Fruit fly (Drosophila melanogaster): ENCODE results near the gene CG6696.
A peak's percentile ranks its signal among the peaks of the same experiment; 100 is the strongest.

CG6696 gene

DNA sequence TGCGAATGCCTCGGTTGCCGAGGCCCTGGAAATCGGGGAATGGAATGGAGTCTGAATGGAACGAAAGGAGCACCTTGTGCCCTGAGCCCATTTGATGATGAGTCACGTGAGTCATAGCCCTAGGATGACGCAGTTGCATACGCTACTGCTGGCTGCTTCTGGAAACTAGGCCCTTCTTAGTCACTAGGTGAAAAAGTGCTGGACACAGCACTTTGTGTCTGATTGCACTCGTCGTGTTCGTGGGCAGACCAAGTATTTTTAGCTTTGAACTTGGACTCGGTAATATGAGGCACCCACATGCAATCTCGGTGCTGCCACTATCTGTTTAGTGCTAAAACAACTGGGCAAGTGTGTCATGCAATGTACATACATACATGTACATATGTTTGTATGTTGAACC, 40.3 kb upstream of the CG6696 start:
- TF ChIP-seq CG10565 (GFP tag; optimal IDR thresholded peaks at IDR 0.05) (no peak), Ets65A (GFP tag) (peak; percentile 54)

DNA sequence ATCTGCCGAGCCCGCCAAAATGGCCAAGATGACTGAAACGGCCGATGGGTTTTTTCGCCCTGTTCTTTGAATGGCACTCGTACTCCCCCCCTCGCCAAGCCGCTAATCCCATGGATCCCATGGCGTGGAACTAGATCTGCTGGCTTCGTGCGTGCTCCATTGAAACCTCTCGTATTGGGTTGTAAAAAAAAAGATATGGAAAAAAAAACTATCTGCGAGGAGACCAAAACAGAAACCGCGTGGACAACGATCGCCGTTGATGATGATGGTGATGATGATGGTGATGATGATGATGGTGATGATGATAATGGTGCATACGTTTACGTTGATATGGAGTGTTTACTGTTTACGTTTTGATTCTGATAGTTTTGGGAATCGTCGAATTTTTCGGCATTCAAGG, 39.8 kb upstream of the CG6696 start:
- no peak for TF ChIP-seq CG18262 (tag; optimal IDR thresholded peaks at IDR 0.05)
- no peak for TF ChIP-seq CG10209 (GFP tag; optimal IDR thresholded peaks at IDR 0.05)
- no peak for TF ChIP-seq aop (GFP tag; IDR thresholded peaks at IDR 0.05)
- TF ChIP-seq Optix (GFP tag; IDR thresholded peaks at IDR 0.05) = no peak
- TF ChIP-seq nom (GFP tag; optimal IDR thresholded peaks at IDR 0.05) = peak; percentile 43
- no peak for TF ChIP-seq Antp (GFP tag; optimal IDR thresholded peaks at IDR 0.05)
- TF ChIP-seq CG9437 (GFP tag; optimal IDR thresholded peaks at IDR 0.05) = no peak
- no peak for TF ChIP-seq row (GFP tag; IDR thresholded peaks at IDR 0.05)
- no peak for TF ChIP-seq CG13424 (tag; optimal IDR thresholded peaks at IDR 0.05)
- TF ChIP-seq CG34224 (GFP tag; IDR thresholded peaks at IDR 0.05; ENCODE audit: partially characterized antibody) = no peak
- TF ChIP-seq CG6254 (GFP tag; optimal IDR thresholded peaks at IDR 0.05) = no peak
- peak; percentile 32; the same call in 1 of the 2 replicates for TF ChIP-seq vvl (GFP tag; IDR thresholded peaks at IDR 0.05)
- TF ChIP-seq Sox100B (GFP tag; optimal IDR thresholded peaks at IDR 0.05) = no peak
- TF ChIP-seq luna (GFP tag; optimal IDR thresholded peaks at IDR 0.05) = no peak
- TF ChIP-seq chinmo (GFP tag; IDR thresholded peaks at IDR 0.05; ENCODE audit: partially characterized antibody) = 0 out of 4 replicates have a peak, but pooled peaks have one; percentile 38
- no peak for TF ChIP-seq hth (optimal IDR thresholded peaks at IDR 0.05)
- TF ChIP-seq ems (GFP tag; optimal IDR thresholded peaks at IDR 0.05) = no peak
- TF ChIP-seq CG8089 (GFP tag; optimal IDR thresholded peaks at IDR 0.05) = no peak

DNA sequence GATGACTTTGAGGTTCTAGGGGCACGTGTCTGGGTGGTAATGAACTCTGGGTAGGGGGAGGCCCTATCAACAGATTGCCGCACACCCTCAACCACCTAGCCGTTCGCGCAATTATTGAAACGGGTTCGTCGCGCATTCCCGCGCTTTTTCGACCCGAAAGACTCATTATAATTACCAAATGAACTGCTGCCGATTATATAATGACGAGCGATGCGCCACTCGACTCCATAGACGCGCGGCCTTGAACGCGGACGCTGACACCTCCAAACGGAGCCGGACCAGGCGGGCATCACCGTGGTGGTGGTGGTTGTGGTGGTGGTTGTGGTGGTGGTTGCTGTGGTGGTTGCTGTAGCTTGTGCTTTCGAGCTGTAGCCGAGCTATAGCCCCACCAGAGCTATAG, 38.6 kb upstream of the CG6696 start:
- no peak for TF ChIP-seq Camta (GFP tag; optimal IDR thresholded peaks at IDR 0.05)
- TF ChIP-seq Med (GFP tag) = peak; percentile 5
- TF ChIP-seq CG12769 (tag; optimal IDR thresholded peaks at IDR 0.05) = peak; percentile 23
- peak; percentile 34 for TF ChIP-seq CG10543 (GFP tag; optimal IDR thresholded peaks at IDR 0.05)
- TF ChIP-seq ftz-f1 (GFP tag; optimal IDR thresholded peaks at IDR 0.05) = peak; percentile 22
- TF ChIP-seq CG12219 (GFP tag; optimal IDR thresholded peaks at IDR 0.05) = no peak
- TF ChIP-seq tup (GFP tag; optimal IDR thresholded peaks at IDR 0.05) = no peak
- 0 out of 4 replicates have a peak, but pooled peaks have one; percentile 56 for TF ChIP-seq chinmo (GFP tag; IDR thresholded peaks at IDR 0.05; ENCODE audit: partially characterized antibody)
- TF ChIP-seq Pdp1 (GFP tag; optimal IDR thresholded peaks at IDR 0.05) = peak in 1 of 2 experiments; percentile 65

DNA sequence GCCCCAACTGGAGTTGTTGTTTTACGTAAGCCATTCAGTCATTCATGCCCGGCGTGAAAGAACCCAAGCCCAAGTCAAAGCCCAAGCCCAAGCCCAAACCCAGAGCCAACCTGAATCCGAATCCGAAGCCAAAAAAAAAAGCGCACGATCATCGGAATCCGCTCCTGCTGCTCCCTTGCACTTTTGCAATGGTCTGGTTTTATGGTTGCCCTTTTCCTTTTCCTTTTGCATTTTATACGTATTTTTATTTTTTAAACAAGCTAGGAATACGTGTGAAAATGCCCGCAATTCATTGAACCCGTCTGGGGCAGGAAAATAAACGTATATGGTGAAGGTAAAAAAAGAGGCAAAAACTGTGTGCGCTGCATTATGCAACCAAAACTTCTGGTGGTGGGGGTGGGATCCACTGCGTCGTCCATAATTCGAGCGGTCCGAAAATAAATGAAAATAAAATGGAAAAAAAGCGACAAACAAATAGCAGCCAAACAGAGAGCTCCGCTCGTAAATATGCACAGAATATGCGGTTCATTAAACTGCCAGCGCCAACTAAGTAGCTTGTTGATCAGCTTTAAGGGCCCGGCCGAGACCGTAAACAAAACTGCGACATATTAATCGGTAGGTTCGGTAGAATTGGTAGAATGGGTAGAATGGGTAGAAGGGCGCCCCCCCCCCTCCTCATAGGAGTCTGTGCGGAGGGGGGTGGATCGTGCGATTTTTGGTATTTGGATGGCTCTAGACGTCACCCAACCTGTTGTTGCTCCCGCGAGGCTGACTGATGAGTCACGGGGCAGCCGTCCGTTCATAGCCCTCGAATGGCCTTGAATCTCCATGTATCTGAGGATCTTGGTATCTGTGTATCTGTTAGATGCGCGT, 37.6 kb upstream of the CG6696 start:
- no peak for TF ChIP-seq CG8924 (tag; optimal IDR thresholded peaks at IDR 0.05)
- peak in 1 of 2 experiments; percentile 39 for TF ChIP-seq Pdp1 (GFP tag; optimal IDR thresholded peaks at IDR 0.05)
- TF ChIP-seq nom (GFP tag; optimal IDR thresholded peaks at IDR 0.05) = peak; percentile 39
- no peak for TF ChIP-seq Max (GFP tag; optimal IDR thresholded peaks at IDR 0.05)
- no peak for TF ChIP-seq Bdp1 (GFP tag; optimal IDR thresholded peaks at IDR 0.05)
- no peak for TF ChIP-seq Usf (GFP tag; optimal IDR thresholded peaks at IDR 0.05)
- TF ChIP-seq sd (tag; optimal IDR thresholded peaks at IDR 0.05) = peak; percentile 82
- peak; percentile 68; the same call in 1 of the 4 replicates for TF ChIP-seq chinmo (GFP tag; IDR thresholded peaks at IDR 0.05; ENCODE audit: partially characterized antibody)
- TF ChIP-seq crol (GFP tag; IDR thresholded peaks at IDR 0.05) = peak; percentile 31; the same call in 1 of the 2 replicates
- TF ChIP-seq gcm (GFP tag; optimal IDR thresholded peaks at IDR 0.05) = no peak
- peak; percentile 12 for TF ChIP-seq CG12769 (tag; optimal IDR thresholded peaks at IDR 0.05)

Data from whole organism, embryonic.